Fruit fly (Drosophila melanogaster) whole organism, embryonic: ENCODE results near the gene Jon66Cii.
A peak's percentile ranks its signal among the peaks of the same experiment; 100 is the strongest.

Experiments used
- CG13296 ChIP-seq: fragments of 200-800 bp; sonication (Bioruptor generic); optimal IDR thresholded peaks from 3 replicates; lab custom pipeline; 2018; ENCODE audit warnings: missing biosample characterization, mild to moderate bottlenecking, missing genetic modification characterization
- CG13424 ChIP-seq: fragments of 200-800 bp; sonication (Bioruptor generic); optimal IDR thresholded peaks from 2 replicates; lab custom pipeline; 2019; ENCODE audit warnings: missing biosample characterization, mild to moderate bottlenecking, missing genetic modification characterization, moderate library complexity
- CG14050 ChIP-seq: fragments of 200-800 bp; sonication (Bioruptor generic); IDR thresholded peaks from 3 replicates; pipeline ENCODE4 v1.3.6; 2022; ENCODE audit warnings: missing biosample characterization, missing genetic modification characterization
- CG18619 ChIP-seq: fragments of 200-800 bp; sonication (Bioruptor generic); optimal IDR thresholded peaks from 3 replicates; lab custom pipeline; 2017; ENCODE audit warnings: missing biosample characterization, mild to moderate bottlenecking, missing genetic modification characterization
- CG3407 ChIP-seq: fragments of 200-800 bp; sonication (Bioruptor generic); optimal IDR thresholded peaks from 2 replicates; lab custom pipeline; 2018; ENCODE audit warnings: missing biosample characterization, mild to moderate bottlenecking, missing genetic modification characterization
- CG4707 ChIP-seq: fragments of 200-800 bp; sonication (Bioruptor generic); optimal IDR thresholded peaks from 2 replicates; lab custom pipeline; 2018; ENCODE audit warnings: missing biosample characterization, mild to moderate bottlenecking, missing genetic modification characterization, moderate library complexity
- CG4730 ChIP-seq: fragments of 200-800 bp; sonication (Bioruptor generic); IDR thresholded peaks from 2 replicates; pipeline ENCODE4 v1.3.6; 2022; ENCODE audit warnings: missing biosample characterization, missing genetic modification characterization
- CG4820 ChIP-seq: fragments of 200-800 bp; sonication (Bioruptor generic); optimal IDR thresholded peaks from 3 replicates; lab custom pipeline; 2016; ENCODE audit warnings: missing biosample characterization, missing genetic modification characterization
- CG6813 ChIP-seq: fragments of 200-800 bp; sonication (Bioruptor generic); optimal IDR thresholded peaks from 2 replicates; lab custom pipeline; 2017; ENCODE audit warnings: missing biosample characterization, missing genetic modification characterization, mild to moderate bottlenecking, moderate library complexity, missing genetic modification reagents
- CG7357 ChIP-seq: fragments of 200-800 bp; sonication (Bioruptor generic); IDR thresholded peaks from 3 replicates; pipeline ENCODE4 v1.3.6; 2022; ENCODE audit warnings: missing biosample characterization, missing genetic modification characterization
- Chrac-16 ChIP-seq: fragments of 200-800 bp; sonication (Bioruptor generic); optimal IDR thresholded peaks from 3 replicates; lab custom pipeline; 2016; ENCODE audit warnings: missing biosample characterization, missing genetic modification characterization
- CoRest ChIP-seq: fragments of 200-800 bp; sonication (Bioruptor generic); optimal IDR thresholded peaks from 3 replicates; lab custom pipeline; 2018; ENCODE audit warnings: missing biosample characterization, mild to moderate bottlenecking, missing genetic modification characterization, moderate library complexity
- Elba2 ChIP-seq: fragments of 200-800 bp; sonication (Bioruptor generic); optimal IDR thresholded peaks from 3 replicates; lab custom pipeline; 2016; ENCODE audit warnings: missing biosample characterization, missing genetic modification characterization
- HHEX ChIP-seq: fragments of 200-800 bp; sonication (Bioruptor generic); optimal IDR thresholded peaks from 3 replicates; lab custom pipeline; 2017; ENCODE audit warnings: missing biosample characterization, mild to moderate bottlenecking, missing genetic modification characterization, missing genetic modification reagents
- HLH3B ChIP-seq: fragments of 200-800 bp; sonication (Bioruptor generic); IDR thresholded peaks from 2 replicates; pipeline ENCODE4 v1.3.6; 2022; ENCODE audit warnings: missing biosample characterization, missing genetic modification characterization
- Hr51 ChIP-seq, 2 experiments: fragments of 200-800 bp; sonication (Bioruptor generic); optimal IDR thresholded peaks; 2 replicates in 1 of 2; 3 replicates in 1 of 2; lab custom pipeline; 2016 to 2018; ENCODE audit warnings: missing biosample characterization in 2 of 2, missing genetic modification characterization in 2 of 2, mild to moderate bottlenecking in 1 of 2, moderate library complexity in 1 of 2
- Nf-YB ChIP-seq: fragments of 200-800 bp; sonication (Bioruptor generic); optimal IDR thresholded peaks from 3 replicates; lab custom pipeline; 2019; ENCODE audit warnings: missing biosample characterization, mild to moderate bottlenecking, missing genetic modification characterization, moderate library complexity
- Oaz ChIP-seq: fragments of 200-800 bp; sonication (Bioruptor generic); IDR thresholded peaks from 2 replicates; pipeline ENCODE4 v1.3.6; 2022; ENCODE audit warnings: missing biosample characterization, missing genetic modification characterization
- TFAM ChIP-seq: fragments of 200-800 bp; sonication (Bioruptor generic); optimal IDR thresholded peaks from 2 replicates; lab custom pipeline; 2017; ENCODE audit warnings: missing biosample characterization, missing genetic modification characterization, inconsistent platforms
- al ChIP-seq: fragments of 200-800 bp; sonication (Bioruptor generic); IDR thresholded peaks from 2 replicates; pipeline ENCODE4 v1.3.6; 2022; ENCODE audit warnings: missing biosample characterization, missing genetic modification characterization
- cas ChIP-seq: fragments of 200-800 bp; sonication (Bioruptor generic); IDR thresholded peaks from 2 replicates; pipeline ENCODE4 v1.3.6; 2022; ENCODE audit warnings: missing biosample characterization, missing genetic modification characterization
- ci ChIP-seq: fragments of 200-800 bp; sonication (Bioruptor generic); IDR thresholded peaks from 3 replicates; pipeline ENCODE4 v1.3.6; 2022; ENCODE audit warnings: missing biosample characterization, missing genetic modification characterization
- crol ChIP-seq: fragments of 200-800 bp; sonication (Bioruptor generic); IDR thresholded peaks from 2 replicates; pipeline ENCODE4 v1.3.6; 2022; ENCODE audit warnings: missing biosample characterization, missing genetic modification characterization
- dati ChIP-seq: fragments of 200-800 bp; sonication (Bioruptor generic); IDR thresholded peaks from 2 replicates; pipeline ENCODE4 v1.3.6; 2022; ENCODE audit warnings: missing biosample characterization, missing genetic modification characterization
- klu ChIP-seq: fragments of 200-800 bp; sonication (Bioruptor generic); IDR thresholded peaks from 2 replicates; pipeline ENCODE4 v1.3.6; 2022; ENCODE audit warnings: missing biosample characterization, missing genetic modification characterization
- lab ChIP-seq: fragments of 200-800 bp; sonication (Bioruptor generic); optimal IDR thresholded peaks from 3 replicates; lab custom pipeline; 2017; ENCODE audit warnings: missing biosample characterization, missing genetic modification characterization, mild to moderate bottlenecking, moderate library complexity, missing genetic modification reagents
- nmo ChIP-seq: fragments of 200-800 bp; sonication (Bioruptor generic); optimal IDR thresholded peaks from 2 replicates; lab custom pipeline; 2018; ENCODE audit warnings: missing biosample characterization, mild to moderate bottlenecking, missing genetic modification characterization, moderate library complexity
- slp2 ChIP-seq: fragments of 200-800 bp; sonication (Bioruptor generic); optimal IDR thresholded peaks from 2 replicates; lab custom pipeline; 2016; ENCODE audit warnings: missing biosample characterization, missing genetic modification characterization
- usp ChIP-seq: fragments of >200 bp; optimal IDR thresholded peaks from 2 replicates; lab custom pipeline; 2017; ENCODE audit warnings: missing biosample characterization, missing genetic modification characterization

Jon66Cii gene

DNA sequence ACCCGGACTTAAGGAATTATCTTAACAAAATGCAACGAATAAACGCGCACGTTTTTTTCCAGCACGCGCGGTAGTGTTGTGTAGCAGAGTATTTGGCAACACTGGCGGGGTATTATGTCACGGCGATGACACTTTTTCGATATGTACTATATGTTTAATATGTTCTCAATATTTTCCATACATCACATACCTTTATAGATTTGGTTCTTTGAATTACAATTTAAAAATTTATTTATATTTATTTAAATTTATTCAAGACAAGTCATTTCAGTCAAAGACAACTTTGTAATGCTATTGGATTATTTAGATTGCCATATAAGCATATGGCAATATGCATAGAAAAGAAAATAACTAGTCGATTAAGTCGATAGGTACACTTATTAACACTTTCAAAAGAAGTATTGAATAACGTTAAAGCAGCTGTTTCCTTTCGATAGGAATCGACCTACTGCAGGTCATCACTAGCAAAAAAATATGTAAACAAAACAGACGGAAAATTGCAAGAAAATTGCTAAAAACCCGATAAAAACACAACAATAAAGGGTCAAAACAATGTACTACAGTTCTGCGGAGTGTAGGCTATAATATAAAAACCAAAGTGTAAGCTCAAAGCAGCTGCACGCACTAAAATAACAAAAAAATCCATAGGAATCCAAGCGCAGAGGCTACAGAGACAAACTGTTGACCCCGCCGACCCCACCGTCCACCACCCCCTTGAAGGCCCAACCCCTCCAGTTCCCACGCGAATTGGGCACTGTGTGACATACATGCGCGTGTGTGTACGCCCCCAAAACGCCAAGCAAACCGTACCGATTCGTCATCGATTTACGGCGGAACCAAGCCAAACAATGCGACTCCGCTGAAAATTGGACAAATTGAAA is 47.1 kb downstream of the Jon66Cii start, which contains the start of the genes CG7182 and GAPcenA (continued):
- peak; percentile 63 for TF ChIP-seq CG18619
- no peak for TF ChIP-seq CG7357
- TF ChIP-seq CG4730 (GFP tag; lab: Robert Waterston, UW), result no peak
- TF ChIP-seq Nf-YB (GFP tag; lab: Kevin White, UChicago), result peak; percentile 57
- peak; percentile 86 for TF ChIP-seq CoRest (tag; lab: Kevin White, UChicago)
- TF ChIP-seq al (GFP tag; lab: Robert Waterston, UW), result peak; percentile 65
- peak; percentile 83 for TF ChIP-seq nmo (GFP tag; lab: Kevin White, UChicago)
- peak; percentile 54; the same call in 1 of the 2 replicates for TF ChIP-seq HLH3B (GFP tag; lab: Robert Waterston, UW)
- TF ChIP-seq slp2, result peak; percentile 0

dm6 chr3L:8345182-8345581 is 48.3 kb downstream of the Jon66Cii start:
- TF ChIP-seq dati (no peak), CG4820 (GFP tag; lab: Kevin White, UChicago) (no peak), lab (GFP tag; lab: Kevin White, UChicago) (no peak), crol (GFP tag; lab: Robert Waterston, UW) (no peak), CG4707 (no peak), CG13296 (GFP tag; lab: Kevin White, UChicago) (no peak), HHEX (GFP tag; lab: Kevin White, UChicago) (no peak), CG6813 (GFP tag; lab: Kevin White, UChicago) (no peak), usp (no peak), Elba2 (GFP tag; lab: Kevin White, UChicago) (no peak), cas (no peak), Oaz (GFP tag; lab: Robert Waterston, UW) (no peak), TFAM (GFP tag; lab: Kevin White, UChicago) (no peak), Chrac-16 (GFP tag; lab: Kevin White, UChicago) (no peak), ci (GFP tag; lab: Robert Waterston, UW) (no peak), klu (GFP tag; lab: Robert Waterston, UW) (no peak), Hr51 (GFP tag; optimal IDR thresholded peaks at IDR 0.05; lab: Kevin White, UChicago) (no peak), CG14050 (no peak), CG3407 (no peak), CG13424 (tag; lab: Kevin White, UChicago) (no peak)
- TF ChIP-seq, all 482 proteins: peak for 0
